Fruit fly (Drosophila melanogaster) whole organism, wandering third instar larva: ENCODE results near the gene CG17167.

Experiments
- CG32264 ChIP-seq: fragments of 200-800 bp; sonication (Bioruptor generic); optimal IDR thresholded peaks from 2 replicates; lab custom pipeline; 2016; ENCODE audit warnings: missing biosample characterization, missing genetic modification characterization
- CG9705 ChIP-seq: fragments of 200-800 bp; sonication (Bioruptor generic); optimal IDR thresholded peaks from 2 replicates; lab custom pipeline; 2018; ENCODE audit warnings: missing biosample characterization, mild to moderate bottlenecking, missing genetic modification characterization
- CrebA ChIP-seq: fragments of 200-800 bp; sonication (Bioruptor generic); optimal IDR thresholded peaks from 2 replicates; lab custom pipeline; 2016; ENCODE audit warnings: missing biosample characterization, mild to moderate bottlenecking, missing genetic modification characterization, borderline replicate concordance
- Dfd ChIP-seq: fragments of >200 bp; optimal IDR thresholded peaks from 2 replicates; lab custom pipeline; 2017; ENCODE audit warnings: missing biosample characterization, missing genetic modification characterization
- Dif ChIP-seq: fragments of 200-275, 200-300 bp; sonication (Bioruptor generic); optimal IDR thresholded peaks from 2 replicates; lab custom pipeline; 2018; ENCODE audit warnings: missing biosample characterization, missing genetic modification characterization; ENCODE audit not compliant: partially characterized antibody
- GATAd ChIP-seq: sonication (Bioruptor generic); optimal IDR thresholded peaks from 2 replicates; lab custom pipeline; 2016; ENCODE audit warnings: missing biosample characterization, missing genetic modification characterization
- HLH106 ChIP-seq: fragments of 200-800 bp; optimal IDR thresholded peaks from 3 replicates; lab custom pipeline; 2019; ENCODE audit warnings: missing biosample characterization, mild to moderate bottlenecking, missing genetic modification characterization, moderate library complexity
- Hr83 ChIP-seq: fragments of 200-300 bp; sonication (Bioruptor generic); optimal IDR thresholded peaks from 2 replicates; lab custom pipeline; 2016; ENCODE audit warnings: missing biosample characterization, mild to moderate bottlenecking, missing genetic modification characterization, moderate library complexity; ENCODE audit not compliant: poor library complexity, severe bottlenecking
- Mio ChIP-seq: sonication (Bioruptor generic); optimal IDR thresholded peaks from 2 replicates; lab custom pipeline; 2016; ENCODE audit warnings: missing biosample characterization, missing genetic modification characterization
- Myc ChIP-seq: fragments of >200 bp; optimal IDR thresholded peaks from 2 replicates; lab custom pipeline; 2017
- N ChIP-seq: fragments of >200 bp; optimal IDR thresholded peaks from 2 replicates; lab custom pipeline; 2018; ENCODE audit warnings: missing biosample characterization, missing external identifiers, missing genetic modification characterization
- Rel ChIP-seq, 2 experiments: fragments of 200-800 bp; sonication (Bioruptor generic) in 1 of 2; optimal IDR thresholded peaks; 2 replicates in 1 of 2; 3 replicates in 1 of 2; lab custom pipeline; 2016 to 2019; ENCODE audit warnings: mild to moderate bottlenecking in 2 of 2, missing biosample characterization in 2 of 2, missing genetic modification characterization in 2 of 2, moderate library complexity in 1 of 2
- Sp1 ChIP-seq: fragments of 200-800 bp; sonication (Bioruptor generic); optimal IDR thresholded peaks from 3 replicates; lab custom pipeline; 2019; ENCODE audit warnings: missing biosample characterization, mild to moderate bottlenecking, missing genetic modification characterization, moderate library complexity
- br ChIP-seq: fragments of 200-800 bp; sonication (Bioruptor generic); optimal IDR thresholded peaks from 2 replicates; lab custom pipeline; 2016; ENCODE audit warnings: missing biosample characterization, missing genetic modification characterization
- brk ChIP-seq: fragments of 200-800 bp; sonication (Bioruptor generic); optimal IDR thresholded peaks from 2 replicates; lab custom pipeline; 2016; ENCODE audit warnings: missing biosample characterization, mild to moderate bottlenecking, missing genetic modification characterization
- dl ChIP-seq, 2 experiments: fragments of 175-275, 200-275 bp in 1 of 2; fragments of 200-275 bp in 1 of 2; sonication (Bioruptor generic); optimal IDR thresholded peaks; lab custom pipeline; 2018; ENCODE audit warnings: mild to moderate bottlenecking in 2 of 2, missing biosample characterization in 2 of 2, missing genetic modification characterization in 2 of 2, moderate library complexity in 2 of 2; ENCODE audit not compliant: partially characterized antibody in 2 of 2, insufficient read depth in 1 of 2
- dmrt93B ChIP-seq: fragments of 200-800 bp; sonication (Bioruptor generic); optimal IDR thresholded peaks from 2 replicates; lab custom pipeline; 2018; ENCODE audit warnings: missing biosample characterization, mild to moderate bottlenecking, missing genetic modification characterization
- ey ChIP-seq: fragments of 200-800 bp; sonication (Bioruptor generic); optimal IDR thresholded peaks from 2 replicates; lab custom pipeline; 2016; ENCODE audit warnings: missing biosample characterization, missing genetic modification characterization
- foxo ChIP-seq, 2 experiments: fragments of 200-800 bp; sonication (Bioruptor generic); optimal IDR thresholded peaks; 2 replicates in 1 of 2; 3 replicates in 1 of 2; lab custom pipeline; 2016 to 2017; ENCODE audit warnings: missing biosample characterization in 2 of 2, missing genetic modification characterization in 2 of 2
- fru ChIP-seq: fragments of 200-800 bp; sonication (Bioruptor generic); optimal IDR thresholded peaks from 3 replicates; lab custom pipeline; 2016; ENCODE audit warnings: missing biosample characterization, mild to moderate bottlenecking, missing genetic modification characterization
- jim ChIP-seq: fragments of 175-275, 200-325 bp; sonication (Bioruptor generic); optimal IDR thresholded peaks from 2 replicates; lab custom pipeline; 2016; ENCODE audit warnings: missing biosample characterization, mild to moderate bottlenecking, missing genetic modification characterization
- pan ChIP-seq: fragments of >200 bp; optimal IDR thresholded peaks from 2 replicates; lab custom pipeline; 2017
- psq ChIP-seq: fragments of 200-800 bp; sonication (Bioruptor generic); optimal IDR thresholded peaks from 3 replicates; lab custom pipeline; 2017; ENCODE audit warnings: missing biosample characterization, mild to moderate bottlenecking, missing genetic modification characterization, moderate library complexity
- sv ChIP-seq: fragments of 200-800 bp; sonication (Bioruptor generic); optimal IDR thresholded peaks from 3 replicates; lab custom pipeline; 2016; ENCODE audit warnings: missing biosample characterization, missing genetic modification characterization
- tai ChIP-seq: sonication (Bioruptor generic); optimal IDR thresholded peaks from 2 replicates; lab custom pipeline; 2016; ENCODE audit warnings: missing biosample characterization, missing genetic modification characterization
- usp ChIP-seq: fragments of >200 bp; optimal IDR thresholded peaks from 2 replicates; lab custom pipeline; 2017; ENCODE audit warnings: missing biosample characterization, missing genetic modification characterization
- woc ChIP-seq: sonication (Bioruptor generic); optimal IDR thresholded peaks from 2 replicates; lab custom pipeline; 2016; ENCODE audit warnings: missing biosample characterization, mild to moderate bottlenecking, missing genetic modification characterization

CG17167 gene

dm6 chrX:23067521-23068459 lies at the start of gene CG17167:
Gene CG17167, plus strand, starts transcription at chrX:23068301.
- TF ChIP-seq GATAd (no peak), Dfd (GFP tag; lab: Kevin White, UChicago) (no peak), Rel (GFP tag; optimal IDR thresholded peaks at IDR 0.05; lab: Kevin White, UChicago) (no peak), Rel (tag; optimal IDR thresholded peaks at IDR 0.05; lab: Kevin White, UChicago) (peak; percentile 85), Sp1 (GFP tag; lab: Kevin White, UChicago) (no peak)

DNA sequence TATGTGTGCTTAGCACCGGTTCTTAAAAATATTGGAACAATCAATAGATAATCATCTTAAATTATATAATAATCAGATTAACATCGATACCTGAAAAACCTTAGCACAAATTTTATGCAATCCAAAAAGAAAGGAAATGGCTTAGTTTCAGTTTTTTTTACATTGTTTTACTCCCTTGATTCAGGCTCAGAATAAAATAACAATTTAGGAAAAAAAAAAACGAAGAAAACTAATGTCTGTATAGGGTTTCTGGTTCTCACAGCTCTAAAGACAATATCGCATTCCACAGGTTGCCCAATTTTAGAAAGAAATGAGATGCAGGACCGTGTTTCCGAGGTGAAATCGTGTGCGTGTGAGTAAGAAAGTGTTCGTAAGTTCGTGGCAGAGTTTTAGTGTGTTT lies 45.5 kb upstream of the CG17167 start, which contains the start of gene zyd:
TSS of gene zyd (plus strand) at position 301 of the 400 bp plus-strand sequence.
- no peak for TF ChIP-seq sv
- TF ChIP-seq Hr83 (GFP tag; lab: Kevin White, UChicago): no peak
- TF ChIP-seq usp (GFP tag; lab: Kevin White, UChicago): no peak
- TF ChIP-seq woc (GFP tag; lab: Kevin White, UChicago): no peak
- no peak for TF ChIP-seq Rel (GFP tag; optimal IDR thresholded peaks at IDR 0.05; lab: Kevin White, UChicago)
- TF ChIP-seq Rel (tag; optimal IDR thresholded peaks at IDR 0.05; lab: Kevin White, UChicago): no peak
- no peak for TF ChIP-seq Mio (GFP tag; lab: Kevin White, UChicago)
- no peak for TF ChIP-seq psq (GFP tag; lab: Kevin White, UChicago)
- no peak for TF ChIP-seq CrebA
- TF ChIP-seq CG9705 (GFP tag; lab: Kevin White, UChicago): no peak
- no peak for TF ChIP-seq Sp1 (GFP tag; lab: Kevin White, UChicago)
- TF ChIP-seq Myc: no peak
- TF ChIP-seq dl (GFP tag; optimal IDR thresholded peaks at IDR 0.05; lab: Kevin White, UChicago; ENCODE audit: insufficient read depth in 1 of 2, partially characterized antibody in 2 of 2): no peak
- TF ChIP-seq pan (lab: Kevin White, UChicago): no peak
- TF ChIP-seq brk (GFP tag; lab: Kevin White, UChicago): no peak
- TF ChIP-seq HLH106: no peak
- TF ChIP-seq fru: no peak
- no peak for TF ChIP-seq ey (GFP tag; lab: Kevin White, UChicago)
- TF ChIP-seq GATAd: no peak
- TF ChIP-seq br (GFP tag; lab: Kevin White, UChicago): no peak

DNA sequence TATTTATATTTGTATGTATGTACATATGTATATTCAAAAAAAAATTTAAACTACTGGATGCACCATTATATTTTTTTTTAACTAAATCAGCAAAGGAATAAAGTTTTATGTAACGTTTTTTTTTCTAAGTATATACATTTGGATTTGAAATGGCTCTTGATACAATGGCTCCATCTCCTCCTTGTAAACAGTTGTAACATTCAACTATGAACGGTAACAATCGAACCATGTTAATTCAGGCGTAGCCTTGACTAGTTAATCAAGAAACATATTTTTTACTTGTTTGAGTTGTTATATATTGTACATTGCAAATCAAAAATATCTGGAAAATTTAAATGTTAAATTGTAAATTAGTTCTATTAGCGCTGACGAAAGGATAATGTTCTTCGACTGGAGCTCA lies 32.3 kb upstream of the CG17167 start, which contains the start of gene CG12061:
TSS of gene CG12061 (plus strand) at position 301 of the 400 bp plus-strand sequence.
- TF ChIP-seq CG32264 (GFP tag; lab: Kevin White, UChicago): no peak
- no peak for TF ChIP-seq Dif (GFP tag; lab: Kevin White, UChicago)
- TF ChIP-seq pan (lab: Kevin White, UChicago): no peak
- no peak for TF ChIP-seq brk (GFP tag; lab: Kevin White, UChicago)
- TF ChIP-seq tai (GFP tag; lab: Kevin White, UChicago): no peak
- TF ChIP-seq Myc: no peak
- no peak for TF ChIP-seq usp (GFP tag; lab: Kevin White, UChicago)
- TF ChIP-seq N: no peak
- no peak for TF ChIP-seq CG9705 (GFP tag; lab: Kevin White, UChicago)
- TF ChIP-seq dmrt93B (GFP tag; lab: Kevin White, UChicago): no peak
- no peak for TF ChIP-seq Dfd (GFP tag; lab: Kevin White, UChicago)
- no peak for TF ChIP-seq dl (GFP tag; optimal IDR thresholded peaks at IDR 0.05; lab: Kevin White, UChicago; ENCODE audit: insufficient read depth in 1 of 2, partially characterized antibody in 2 of 2)
- no peak for TF ChIP-seq jim (GFP tag; lab: Kevin White, UChicago)
- TF ChIP-seq, all 38 proteins: peak for 0

dm6 chrX:23071237-23071688 lies 3.2 kb downstream of the CG17167 start:
- TF ChIP-seq HLH106 (peak; percentile 27), fru (no peak), woc (GFP tag; lab: Kevin White, UChicago) (peak; percentile 1), jim (GFP tag; lab: Kevin White, UChicago) (no peak), foxo (GFP tag; optimal IDR thresholded peaks at IDR 0.05; lab: Kevin White, UChicago) (peak in 1 of 2 experiments; percentile 12), Sp1 (GFP tag; lab: Kevin White, UChicago) (peak; percentile 1), dmrt93B (GFP tag; lab: Kevin White, UChicago) (peak; percentile 22), tai (GFP tag; lab: Kevin White, UChicago) (no peak)

DNA sequence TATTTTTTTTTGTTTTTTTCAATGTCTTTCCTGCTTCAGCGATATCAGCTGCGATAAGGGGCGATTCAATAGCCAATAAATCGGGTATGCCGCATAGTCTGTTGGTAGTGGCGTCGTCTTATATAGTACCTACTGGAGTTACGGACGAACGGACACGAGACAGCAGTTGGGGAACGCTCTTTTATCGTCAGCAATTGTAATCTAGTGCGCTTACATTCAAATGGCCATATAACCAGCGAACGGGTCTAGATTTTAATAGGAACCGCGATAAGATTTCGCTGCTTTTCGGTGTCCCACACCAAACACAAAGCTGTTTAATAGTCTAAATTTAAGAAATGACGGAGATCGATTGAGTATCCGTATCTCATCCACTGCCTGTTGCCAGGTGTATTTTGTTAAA lies 5.3 kb downstream of the CG17167 start:
- TF ChIP-seq psq (GFP tag; lab: Kevin White, UChicago) (no peak), Rel (GFP tag; optimal IDR thresholded peaks at IDR 0.05; lab: Kevin White, UChicago) (no peak), Rel (tag; optimal IDR thresholded peaks at IDR 0.05; lab: Kevin White, UChicago) (peak; percentile 12)
- TF ChIP-seq, all 38 proteins: peak for 1
